Fruit fly (Drosophila melanogaster) whole organism, prepupa: ENCODE data around the gene CG14286.
A peak's percentile ranks its signal among the peaks of the same experiment; 100 is the strongest.

Source experiments
- Blimp-1 ChIP-seq: fragments of 200-800 bp; sonication (Bioruptor generic); optimal IDR thresholded peaks from 3 replicates; lab custom pipeline; 2017; ENCODE audit warnings: missing biosample characterization, missing genetic modification characterization, mild to moderate bottlenecking, moderate library complexity, missing genetic modification reagents
- CG11294 ChIP-seq: fragments of 200-800 bp; sonication (Bioruptor generic); IDR thresholded peaks from 2 replicates; pipeline ENCODE4 v1.3.6; 2022; ENCODE audit warnings: missing biosample characterization, missing genetic modification characterization
- CG15336 ChIP-seq: fragments of 200-800 bp; sonication (Bioruptor generic); IDR thresholded peaks from 2 replicates; pipeline ENCODE4 v1.3.6; 2022; ENCODE audit warnings: missing biosample characterization, missing genetic modification characterization
- CG16779 ChIP-seq: fragments of 200-800 bp; sonication (Bioruptor generic); optimal IDR thresholded peaks from 3 replicates; lab custom pipeline; 2017; ENCODE audit warnings: missing biosample characterization, mild to moderate bottlenecking, missing genetic modification characterization
- CG3032 ChIP-seq: fragments of 200-800 bp; optimal IDR thresholded peaks from 2 replicates; lab custom pipeline; 2019; ENCODE audit warnings: missing biosample characterization, mild to moderate bottlenecking, missing genetic modification characterization, moderate library complexity
- CG31627 ChIP-seq: fragments of 200-800 bp; sonication (Bioruptor generic); optimal IDR thresholded peaks from 3 replicates; lab custom pipeline; 2016; ENCODE audit warnings: missing biosample characterization, missing genetic modification characterization
- CG32006 ChIP-seq: fragments of 200-800 bp; sonication (Bioruptor generic); optimal IDR thresholded peaks from 3 replicates; lab custom pipeline; 2017; ENCODE audit warnings: missing biosample characterization, mild to moderate bottlenecking, missing genetic modification characterization
- CG34406 ChIP-seq: fragments of 200-800 bp; sonication (Bioruptor generic); optimal IDR thresholded peaks from 3 replicates; lab custom pipeline; 2016; ENCODE audit warnings: missing biosample characterization, missing genetic modification characterization
- CG6163 ChIP-seq: fragments of 200-800 bp; sonication (Bioruptor generic); IDR thresholded peaks from 3 replicates; pipeline ENCODE4 v1.3.6; 2022; ENCODE audit warnings: missing biosample characterization, missing genetic modification characterization
- CG6276 ChIP-seq: fragments of 200-800 bp; sonication (Bioruptor generic); optimal IDR thresholded peaks from 2 replicates; lab custom pipeline; 2017; ENCODE audit warnings: missing biosample characterization, mild to moderate bottlenecking, missing genetic modification characterization
- CG6792 ChIP-seq: fragments of 200-800 bp; sonication (Bioruptor generic); optimal IDR thresholded peaks from 3 replicates; lab custom pipeline; 2016; ENCODE audit warnings: missing biosample characterization, missing genetic modification characterization
- CG6808 ChIP-seq: fragments of 200-800 bp; sonication (Bioruptor generic); optimal IDR thresholded peaks from 3 replicates; lab custom pipeline; 2017; ENCODE audit warnings: missing biosample characterization, missing genetic modification characterization, mild to moderate bottlenecking, moderate library complexity, missing genetic modification reagents
- CG6854 ChIP-seq: fragments of 200-800 bp; sonication (Bioruptor generic); optimal IDR thresholded peaks from 2 replicates; lab custom pipeline; 2017; ENCODE audit warnings: missing biosample characterization, mild to moderate bottlenecking, missing genetic modification characterization
- CG7368 ChIP-seq: fragments of 200-800 bp; sonication (Bioruptor generic); optimal IDR thresholded peaks from 3 replicates; lab custom pipeline; 2016; ENCODE audit warnings: missing biosample characterization, missing genetic modification characterization
- CG8119 ChIP-seq: fragments of 200-800 bp; sonication (Bioruptor generic); IDR thresholded peaks from 3 replicates; pipeline ENCODE4 v1.3.6; 2022; ENCODE audit warnings: missing biosample characterization, missing genetic modification characterization
- CG8319 ChIP-seq: fragments of 200-800 bp; sonication (Bioruptor generic); optimal IDR thresholded peaks from 3 replicates; lab custom pipeline; 2016; ENCODE audit warnings: missing biosample characterization, missing genetic modification characterization
- CG8632 ChIP-seq: fragments of 200-800 bp; sonication (Bioruptor generic); optimal IDR thresholded peaks from 3 replicates; lab custom pipeline; 2016; ENCODE audit warnings: missing biosample characterization, missing genetic modification characterization
- CG9139 ChIP-seq: fragments of 200-800 bp; sonication (Bioruptor generic); optimal IDR thresholded peaks from 3 replicates; lab custom pipeline; 2017; ENCODE audit warnings: missing biosample characterization, mild to moderate bottlenecking, missing genetic modification characterization
- Eip75B ChIP-seq: fragments of 200-800 bp; sonication (Bioruptor generic); optimal IDR thresholded peaks from 3 replicates; lab custom pipeline; 2016; ENCODE audit warnings: missing biosample characterization, missing genetic modification characterization
- Eip78C ChIP-seq: fragments of 200-800 bp; sonication (Bioruptor generic); peaks from one replicate; lab custom pipeline; 2016; ENCODE audit warnings: missing biosample characterization, missing genetic modification characterization
- Ets21C ChIP-seq: fragments of 200-800 bp; sonication (Bioruptor generic); optimal IDR thresholded peaks from 3 replicates; lab custom pipeline; 2016; ENCODE audit warnings: missing biosample characterization, missing genetic modification characterization
- Gug ChIP-seq: fragments of 200-800 bp; sonication (Bioruptor generic); IDR thresholded peaks from 2 replicates; pipeline ENCODE4 v1.3.6; 2022; ENCODE audit warnings: missing biosample characterization, missing genetic modification characterization
- Hr38 ChIP-seq: sonication (Bioruptor generic); optimal IDR thresholded peaks from 2 replicates; lab custom pipeline; 2016; ENCODE audit warnings: missing biosample characterization, missing genetic modification characterization
- Hr39 ChIP-seq: fragments of 200-800 bp; sonication (Bioruptor generic); optimal IDR thresholded peaks from 2 replicates; lab custom pipeline; 2016; ENCODE audit warnings: missing biosample characterization, missing genetic modification characterization
- Hr4 ChIP-seq: fragments of 200-800 bp; sonication (Bioruptor generic); optimal IDR thresholded peaks from 3 replicates; lab custom pipeline; 2016; ENCODE audit warnings: missing biosample characterization, missing genetic modification characterization
- Met ChIP-seq: fragments of 200-800 bp; sonication (Bioruptor generic); optimal IDR thresholded peaks from 3 replicates; lab custom pipeline; 2016; ENCODE audit warnings: missing biosample characterization, missing genetic modification characterization
- Smox ChIP-seq: fragments of 200-800 bp; sonication (Bioruptor generic); optimal IDR thresholded peaks from 3 replicates; lab custom pipeline; 2016; ENCODE audit warnings: missing biosample characterization, missing genetic modification characterization
- Sox102F ChIP-seq: fragments of 200-800 bp; sonication (Bioruptor generic); optimal IDR thresholded peaks from 2 replicates; lab custom pipeline; 2016; ENCODE audit warnings: missing biosample characterization, mild to moderate bottlenecking, missing genetic modification characterization
- Sox15 ChIP-seq: fragments of 200-800 bp; sonication (Bioruptor generic); optimal IDR thresholded peaks from 3 replicates; lab custom pipeline; 2016; ENCODE audit warnings: missing biosample characterization, missing genetic modification characterization
- achi ChIP-seq: fragments of 200-800 bp; sonication (Bioruptor generic); optimal IDR thresholded peaks from 3 replicates; lab custom pipeline; 2016; ENCODE audit warnings: missing biosample characterization, missing genetic modification characterization
- acj6 ChIP-seq: fragments of 200-800 bp; sonication (Bioruptor generic); optimal IDR thresholded peaks from 3 replicates; lab custom pipeline; 2016; ENCODE audit warnings: missing biosample characterization, missing genetic modification characterization
- cyc ChIP-seq: fragments of 200-800 bp; sonication (Bioruptor generic); optimal IDR thresholded peaks from 3 replicates; lab custom pipeline; 2016; ENCODE audit warnings: missing biosample characterization, missing genetic modification characterization
- dac ChIP-seq: fragments of 200-800 bp; sonication (Bioruptor generic); optimal IDR thresholded peaks from 2 replicates; lab custom pipeline; 2017; ENCODE audit warnings: missing biosample characterization, mild to moderate bottlenecking, missing genetic modification characterization
- eg ChIP-seq: fragments of 200-800 bp; sonication (Bioruptor generic); IDR thresholded peaks from 3 replicates; pipeline ENCODE4 v1.3.6; 2022; ENCODE audit warnings: missing biosample characterization, missing genetic modification characterization
- esn ChIP-seq: fragments of 200-800 bp; sonication (Bioruptor generic); optimal IDR thresholded peaks from 2 replicates; lab custom pipeline; 2016; ENCODE audit warnings: missing biosample characterization, mild to moderate bottlenecking, missing genetic modification characterization, moderate library complexity
- fd85E ChIP-seq: fragments of 200-800 bp; sonication (Bioruptor generic); optimal IDR thresholded peaks from 3 replicates; lab custom pipeline; 2016; ENCODE audit warnings: missing biosample characterization, missing genetic modification characterization
- fkh ChIP-seq: fragments of 200-800 bp; sonication (Bioruptor generic); optimal IDR thresholded peaks from 3 replicates; lab custom pipeline; 2017; ENCODE audit warnings: missing biosample characterization, mild to moderate bottlenecking, missing genetic modification characterization, moderate library complexity
- net ChIP-seq: fragments of 200-800 bp; sonication (Bioruptor generic); optimal IDR thresholded peaks from 3 replicates; lab custom pipeline; 2016; ENCODE audit warnings: missing biosample characterization, missing genetic modification characterization
- spab ChIP-seq: fragments of 200-800 bp; sonication (Bioruptor generic); optimal IDR thresholded peaks from 2 replicates; lab custom pipeline; 2017; ENCODE audit warnings: missing biosample characterization, mild to moderate bottlenecking, missing genetic modification characterization, missing genetic modification reagents
- ss ChIP-seq, 2 experiments: fragments of 200-800 bp; sonication (Bioruptor generic); optimal IDR thresholded peaks; 2 replicates in 1 of 2; 3 replicates in 1 of 2; lab custom pipeline; 2017 to 2018; ENCODE audit warnings: mild to moderate bottlenecking in 2 of 2, missing biosample characterization in 2 of 2, missing genetic modification characterization in 2 of 2, moderate library complexity in 1 of 2
- svp ChIP-seq: fragments of 200-800 bp; sonication (Bioruptor generic); peaks from one replicate; lab custom pipeline; 2016; ENCODE audit warnings: missing biosample characterization, missing genetic modification characterization
- topi ChIP-seq: fragments of 200-800 bp; sonication (Bioruptor generic); optimal IDR thresholded peaks from 3 replicates; lab custom pipeline; 2016; ENCODE audit warnings: missing biosample characterization, missing genetic modification characterization
- vri ChIP-seq: fragments of 200-800 bp; sonication (Bioruptor generic); optimal IDR thresholded peaks from 3 replicates; lab custom pipeline; 2016; ENCODE audit warnings: missing biosample characterization, mild to moderate bottlenecking, missing genetic modification characterization

The CG14286 gene

dm6 chr3R:19060173-19060572, 36.3 kb downstream of the CG14286 start (continued):
- no peak for TF ChIP-seq Hr4 (GFP tag; lab: Kevin White, UChicago)
- TF ChIP-seq CG7368 (GFP tag; lab: Kevin White, UChicago): no peak
- no peak for TF ChIP-seq Smox
- TF ChIP-seq CG9139 (GFP tag; lab: Kevin White, UChicago): no peak
- peak; percentile 45 for TF ChIP-seq Eip78C (GFP tag; lab: Kevin White, UChicago)
- TF ChIP-seq Eip75B (GFP tag; lab: Kevin White, UChicago): no peak
- no peak for TF ChIP-seq CG6792 (GFP tag; lab: Kevin White, UChicago)
- TF ChIP-seq CG11294 (GFP tag; lab: Robert Waterston, UW): no peak
- TF ChIP-seq CG32006 (GFP tag; lab: Kevin White, UChicago): no peak
- no peak for TF ChIP-seq cyc (GFP tag; lab: Kevin White, UChicago)
- no peak for TF ChIP-seq Gug (GFP tag; lab: Robert Waterston, UW)
- TF ChIP-seq acj6 (GFP tag; lab: Kevin White, UChicago): no peak
- no peak for TF ChIP-seq Sox15 (GFP tag; lab: Kevin White, UChicago)
- peak; percentile 85 for TF ChIP-seq fkh (GFP tag; lab: Kevin White, UChicago)
- TF ChIP-seq ss (GFP tag; optimal IDR thresholded peaks at IDR 0.05; lab: Kevin White, UChicago): peak in 1 of 2 experiments; percentile 18

DNA sequence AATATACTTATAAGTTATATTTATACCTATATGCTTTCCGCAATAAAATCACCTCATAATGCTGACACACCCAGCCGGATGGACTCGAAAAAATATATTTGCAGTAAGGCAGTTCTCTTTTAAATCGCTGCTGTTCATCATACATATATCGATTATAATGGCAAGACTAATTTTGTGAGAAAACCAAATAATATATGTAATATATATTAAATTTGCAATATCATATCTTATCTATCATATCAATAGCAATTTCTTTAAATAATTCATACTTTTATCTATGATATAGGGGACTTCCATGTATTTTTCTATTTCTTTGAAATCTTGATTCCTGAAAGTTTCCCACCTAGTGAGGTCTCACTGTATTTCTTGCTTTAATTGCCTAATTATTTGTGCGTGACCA, 38.7 kb downstream of the CG14286 start:
- TF ChIP-seq Eip78C (GFP tag; lab: Kevin White, UChicago): peak; percentile 53
- TF ChIP-seq svp (GFP tag; lab: Kevin White, UChicago): peak; percentile 55
- no peak for TF ChIP-seq dac (GFP tag; lab: Kevin White, UChicago)

DNA sequence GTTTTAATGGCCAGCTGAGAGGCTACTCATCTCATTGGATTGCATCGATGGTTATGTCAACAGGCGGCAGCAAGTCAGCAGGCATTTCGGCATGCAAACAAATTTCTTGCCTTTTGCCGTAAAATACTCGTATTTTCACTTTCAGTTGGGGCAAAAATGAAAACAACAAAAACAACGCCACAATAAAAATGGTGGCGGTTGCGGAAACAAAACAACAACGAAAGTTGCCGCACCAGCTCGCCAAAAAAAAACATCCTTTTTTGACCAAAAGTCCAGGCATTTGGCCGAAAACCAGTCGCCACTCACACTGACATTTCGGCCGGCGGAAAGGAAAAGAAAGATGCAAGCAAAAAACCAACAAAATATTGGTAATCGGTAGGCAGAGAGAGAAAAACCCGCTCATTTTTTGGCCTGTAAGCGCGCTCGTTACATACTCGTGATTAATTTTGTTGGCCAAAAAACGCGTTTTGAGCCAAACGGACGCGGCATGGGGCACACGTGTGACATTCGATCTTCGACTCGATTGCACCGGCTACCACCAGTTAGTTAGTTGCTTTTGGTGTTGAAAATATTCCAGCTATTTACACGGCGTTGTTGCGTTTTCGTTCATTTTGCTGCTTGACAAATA, 40.3 kb downstream of the CG14286 start:
- TF ChIP-seq esn (GFP tag; lab: Kevin White, UChicago): peak; percentile 41
- peak; percentile 48; the same call in 2 of the 3 replicates for TF ChIP-seq CG6163 (GFP tag; lab: Robert Waterston, UW)
- peak; percentile 40 for TF ChIP-seq CG34406 (GFP tag; lab: Kevin White, UChicago)
- TF ChIP-seq achi: peak; percentile 0
- no peak for TF ChIP-seq CG9139 (GFP tag; lab: Kevin White, UChicago)
- TF ChIP-seq CG6808 (GFP tag; lab: Kevin White, UChicago): no peak
- no peak for TF ChIP-seq spab (GFP tag; lab: Kevin White, UChicago)
- TF ChIP-seq topi (GFP tag; lab: Kevin White, UChicago): peak; percentile 37
- TF ChIP-seq Hr39 (GFP tag; lab: Kevin White, UChicago): no peak
- peak; percentile 67 for TF ChIP-seq Met
- TF ChIP-seq eg (GFP tag; lab: Robert Waterston, UW): no peak
- TF ChIP-seq svp (GFP tag; lab: Kevin White, UChicago): peak; percentile 59
- TF ChIP-seq CG6792 (GFP tag; lab: Kevin White, UChicago): no peak
- TF ChIP-seq CG31627: no peak
- TF ChIP-seq net: no peak
- TF ChIP-seq Hr38: no peak
- peak; percentile 5 for TF ChIP-seq CG16779
- TF ChIP-seq CG6854 (GFP tag; lab: Kevin White, UChicago): peak; percentile 88
- peak; percentile 42 for TF ChIP-seq CG6276 (GFP tag; lab: Kevin White, UChicago)
- no peak for TF ChIP-seq Ets21C
- TF ChIP-seq CG7368 (GFP tag; lab: Kevin White, UChicago): no peak
- no peak for TF ChIP-seq cyc (GFP tag; lab: Kevin White, UChicago)
- no peak for TF ChIP-seq fd85E
- TF ChIP-seq CG8632 (GFP tag; lab: Kevin White, UChicago): peak; percentile 21
- TF ChIP-seq Blimp-1 (GFP tag; lab: Kevin White, UChicago): peak; percentile 99
- TF ChIP-seq Smox: peak; percentile 20
- no peak for TF ChIP-seq CG3032 (tag; lab: Kevin White, UChicago)
- no peak for TF ChIP-seq CG8319 (GFP tag; lab: Kevin White, UChicago)
- TF ChIP-seq vri (GFP tag; lab: Kevin White, UChicago): peak; percentile 52
- peak; percentile 48; the same call in 1 of the 3 replicates for TF ChIP-seq CG8119 (GFP tag; lab: Robert Waterston, UW)
- peak; percentile 60 for TF ChIP-seq Sox102F (GFP tag; lab: Kevin White, UChicago)
- TF ChIP-seq CG15336 (GFP tag; lab: Robert Waterston, UW): no peak
- peak; percentile 77 for TF ChIP-seq Eip78C (GFP tag; lab: Kevin White, UChicago)
